Fruit fly (Drosophila melanogaster): ENCODE results near the gene CG18809.

Gene CG18809

dm6 chrX:19762167-19762566 is 18.0 kb upstream of the CG18809 start (continued):
- no peak for TF ChIP-seq CG6813 (GFP tag; optimal IDR thresholded peaks at IDR 0.05)
- TF ChIP-seq Sox100B (GFP tag; optimal IDR thresholded peaks at IDR 0.05) = no peak
- peak; percentile 15 for TF ChIP-seq CG17829 (tag; optimal IDR thresholded peaks at IDR 0.05)
- TF ChIP-seq ase (GFP tag; IDR thresholded peaks at IDR 0.05) = no peak
- peak; percentile 66 for TF ChIP-seq vvl (GFP tag; IDR thresholded peaks at IDR 0.05)
- TF ChIP-seq CG4617 (GFP tag; optimal IDR thresholded peaks at IDR 0.05; ENCODE audit: borderline replicate concordance) = no peak
- no peak for TF ChIP-seq lola (GFP tag; optimal IDR thresholded peaks at IDR 0.05)
- peak; percentile 64 for TF ChIP-seq Ets97D (GFP tag; optimal IDR thresholded peaks at IDR 0.05)
- no peak for TF ChIP-seq D19A (tag; optimal IDR thresholded peaks at IDR 0.05)
- no peak for TF ChIP-seq ssp (GFP tag; IDR thresholded peaks at IDR 0.05)
- peak; percentile 92 for TF ChIP-seq Dp (GFP tag; optimal IDR thresholded peaks at IDR 0.05)
- peak; percentile 42 for TF ChIP-seq CG14710 (tag; optimal IDR thresholded peaks at IDR 0.05)
- TF ChIP-seq CG14860 (GFP tag; IDR thresholded peaks at IDR 0.05; ENCODE audit: partially characterized antibody) = 0 out of 3 replicates have a peak, but pooled peaks have one; percentile 33
- TF ChIP-seq eve (GFP tag; optimal IDR thresholded peaks at IDR 0.05) = no peak
- TF ChIP-seq CG7928 (GFP tag; optimal IDR thresholded peaks at IDR 0.05) = peak; percentile 92
- TF ChIP-seq CG12236 (GFP tag; optimal IDR thresholded peaks at IDR 0.05) = no peak
- no peak for TF ChIP-seq CG10979 (tag; optimal IDR thresholded peaks at IDR 0.05)
- no peak for TF ChIP-seq so (GFP tag; IDR thresholded peaks at IDR 0.05)
- TF ChIP-seq pzg (GFP tag; optimal IDR thresholded peaks at IDR 0.05) = peak; percentile 69
- no peak for TF ChIP-seq danr (GFP tag; IDR thresholded peaks at IDR 0.05)
- no peak for TF ChIP-seq CG1024 (GFP tag; IDR thresholded peaks at IDR 0.05)
- 0 out of 2 replicates have a peak, but pooled peaks have one; percentile 39 for TF ChIP-seq sob (GFP tag; IDR thresholded peaks at IDR 0.05)
- no peak for TF ChIP-seq CG1233 (GFP tag; optimal IDR thresholded peaks at IDR 0.05)
- TF ChIP-seq esg (GFP tag; conservative IDR thresholded peaks at IDR 0.05) = no peak
- no peak for TF ChIP-seq CG15696 (tag; optimal IDR thresholded peaks at IDR 0.05)
- TF ChIP-seq CG34224 (GFP tag; IDR thresholded peaks at IDR 0.05; ENCODE audit: partially characterized antibody) = peak; percentile 38; the same call in 2 of the 3 replicates
- TF ChIP-seq CG18476 (GFP tag; optimal IDR thresholded peaks at IDR 0.05) = no peak
- TF ChIP-seq CG7556 (GFP tag; optimal IDR thresholded peaks at IDR 0.05) = no peak
- no peak for TF ChIP-seq ATbp (GFP tag; optimal IDR thresholded peaks at IDR 0.05)
- TF ChIP-seq Oaz (GFP tag; IDR thresholded peaks at IDR 0.05) = no peak
- TF ChIP-seq twi (tag; optimal IDR thresholded peaks at IDR 0.05) = no peak
- TF ChIP-seq CG9215 (GFP tag; IDR thresholded peaks at IDR 0.05) = no peak
- TF ChIP-seq slbo (GFP tag; IDR thresholded peaks at IDR 0.05) = peak; percentile 40; the same call in 1 of the 2 replicates
- TF ChIP-seq CG13123 (GFP tag; optimal IDR thresholded peaks at IDR 0.05) = no peak
- peak; percentile 49 for TF ChIP-seq CG2120 (GFP tag; optimal IDR thresholded peaks at IDR 0.05)
- peak; percentile 45; the same call in 2 of the 4 replicates for TF ChIP-seq Dll (GFP tag; IDR thresholded peaks at IDR 0.05; ENCODE audit: partially characterized antibody)
- TF ChIP-seq vfl (GFP tag; optimal IDR thresholded peaks at IDR 0.05) = peak; percentile 4
- TF ChIP-seq CG14965 (GFP tag; optimal IDR thresholded peaks at IDR 0.05; ENCODE audit: borderline replicate concordance) = no peak
- peak; percentile 97 for TF ChIP-seq CG2116 (GFP tag; optimal IDR thresholded peaks at IDR 0.05)
- TF ChIP-seq TFAM (GFP tag; optimal IDR thresholded peaks at IDR 0.05) = no peak
- no peak for TF ChIP-seq hth (optimal IDR thresholded peaks at IDR 0.05)

Data from whole organism, embryonic.